Worm (Caenorhabditis elegans) whole organism, young adult: Measurements from ENCODE around the gene Y73B6BL.31.

Experiments
- B0035.1 ChIP-seq: sonication (generic microtip); optimal IDR thresholded peaks from 2 replicates; lab custom pipeline; 2016; ENCODE audit warnings: missing genetic modification characterization, mild to moderate bottlenecking, missing compliant biosample characterization, missing genotype, missing genetic modification reagents
- B0261.1 ChIP-seq: sonication (generic microtip); optimal IDR thresholded peaks from 2 replicates; lab custom pipeline; 2016; ENCODE audit warnings: mild to moderate bottlenecking, missing genetic modification characterization, moderate library complexity, missing compliant biosample characterization
- C06A6.2 ChIP-seq: fragments of 200-800 bp; sonication (Bioruptor generic); conservative IDR thresholded peaks from 2 replicates; pipeline ENCODE4 v1.3.6; 2022; ENCODE audit warnings: missing genetic modification characterization, missing compliant biosample characterization
- D2030.7 ChIP-seq: fragments of 200-800 bp; sonication (Bioruptor generic); IDR thresholded peaks from 2 replicates; pipeline ENCODE4 v1.3.6; 2022; ENCODE audit warnings: missing genetic modification reagents, missing genetic modification characterization, missing compliant biosample characterization
- F33H1.4 ChIP-seq: fragments of 200-800 bp; sonication (Bioruptor generic); IDR thresholded peaks from 2 replicates; pipeline ENCODE4 v1.3.6; 2022; ENCODE audit warnings: missing genetic modification reagents, missing genetic modification characterization, missing compliant biosample characterization
- F49E8.2 ChIP-seq: sonication (generic microtip); optimal IDR thresholded peaks from 3 replicates; lab custom pipeline; 2017; ENCODE audit warnings: missing genetic modification characterization, mild to moderate bottlenecking, missing compliant biosample characterization, antibody characterized with exemption, moderate library complexity; ENCODE audit not compliant: insufficient read depth
- F55B11.4 ChIP-seq: sonication (generic microtip); optimal IDR thresholded peaks from 2 replicates; lab custom pipeline; 2016; ENCODE audit warnings: missing compliant biosample characterization, missing genetic modification characterization, borderline replicate concordance; ENCODE audit not compliant: insufficient read depth
- T07F8.4 ChIP-seq: sonication (generic microtip); optimal IDR thresholded peaks from 2 replicates; lab custom pipeline; 2016; ENCODE audit warnings: mild to moderate bottlenecking, missing genetic modification characterization, moderate library complexity, missing compliant biosample characterization
- Y53F4B.3 ChIP-seq: fragments of 200-800 bp; sonication (Bioruptor generic); IDR thresholded peaks from 2 replicates; pipeline ENCODE4 v1.3.6; 2022; ENCODE audit warnings: missing genetic modification reagents, missing genetic modification characterization, missing compliant biosample characterization
- ZK185.1 ChIP-seq: sonication (generic microtip); optimal IDR thresholded peaks from 2 replicates; lab custom pipeline; 2016; ENCODE audit warnings: mild to moderate bottlenecking, missing genetic modification characterization, missing compliant biosample characterization; ENCODE audit not compliant: poor library complexity, severe bottlenecking
- akir-1 ChIP-seq: fragments of 200-800 bp; sonication (Bioruptor generic); optimal IDR thresholded peaks from 2 replicates; lab custom pipeline; 2018; ENCODE audit warnings: mild to moderate bottlenecking, missing genetic modification characterization, moderate library complexity, missing compliant biosample characterization
- ama-1 ChIP-seq, 3 experiments: fragments of 150-350 bp in 1 of 3; sonication (generic microtip) in 2 of 3; optimal IDR thresholded peaks; 2 replicates each; lab custom pipeline; 2014 to 2018; ENCODE audit warnings: missing biosample characterization in 2 of 3, missing genetic modification characterization in 2 of 3, missing genetic modification reagents in 2 of 3
- attf-6 ChIP-seq: fragments of 200-800 bp; sonication (Bioruptor generic); IDR thresholded peaks from 2 replicates; pipeline ENCODE4 v1.3.6; 2022; ENCODE audit warnings: missing genetic modification reagents, missing genetic modification characterization, missing compliant biosample characterization
- bed-1 ChIP-seq: fragments of 200-800 bp; sonication (Bioruptor generic); IDR thresholded peaks from 2 replicates; pipeline ENCODE4 v1.3.6; 2022; ENCODE audit warnings: missing genetic modification reagents, missing genetic modification characterization, missing compliant biosample characterization
- ceh-27 ChIP-seq: fragments of 200-800 bp; sonication (Bioruptor generic); optimal IDR thresholded peaks from 2 replicates; lab custom pipeline; 2018; ENCODE audit warnings: mild to moderate bottlenecking, missing genetic modification characterization, moderate library complexity, missing compliant biosample characterization
- ceh-91 ChIP-seq: fragments of 200-800 bp; sonication (Bioruptor generic); IDR thresholded peaks from 2 replicates; pipeline ENCODE4 v1.3.6; 2022; ENCODE audit warnings: missing genetic modification reagents, missing genetic modification characterization, missing compliant biosample characterization
- chd-7 ChIP-seq: sonication (generic microtip); optimal IDR thresholded peaks from 2 replicates; lab custom pipeline; 2016; ENCODE audit warnings: mild to moderate bottlenecking, missing genetic modification characterization, moderate library complexity, missing compliant biosample characterization
- dpl-1 ChIP-seq: fragments of 150-350 bp; optimal IDR thresholded peaks from 2 replicates; lab custom pipeline; 2014; ENCODE audit warnings: missing biosample characterization, missing genetic modification reagents, missing genetic modification characterization
- egl-44 ChIP-seq: fragments of 200-800 bp; sonication (Bioruptor generic); IDR thresholded peaks from 2 replicates; pipeline ENCODE4 v1.3.6; 2022; ENCODE audit warnings: missing genetic modification reagents, missing genetic modification characterization, missing compliant biosample characterization
- egrh-3 ChIP-seq: fragments of 200-800 bp; sonication (Bioruptor generic); IDR thresholded peaks from 2 replicates; pipeline ENCODE4 v1.3.6; 2022; ENCODE audit warnings: missing genetic modification reagents, missing genetic modification characterization, missing compliant biosample characterization
- hlh-12 ChIP-seq: sonication (generic microtip); optimal IDR thresholded peaks from 2 replicates; lab custom pipeline; 2016; ENCODE audit warnings: missing genetic modification characterization, missing compliant biosample characterization
- hlh-26 ChIP-seq: fragments of 200-800 bp; sonication (Bioruptor generic); conservative IDR thresholded peaks from 2 replicates; pipeline ENCODE4 v1.3.6; 2022; ENCODE audit warnings: missing genetic modification reagents, missing genetic modification characterization, missing compliant biosample characterization
- lin-35 ChIP-seq, 3 experiments: fragments of 150-350 bp in 2 of 3; sonication (generic microtip) in 1 of 3; optimal IDR thresholded peaks; 2 replicates each; lab custom pipeline; 2014 to 2018; ENCODE audit warnings: missing biosample characterization in 3 of 3, missing genetic modification characterization in 3 of 3, missing genetic modification reagents in 3 of 3
- lin-54 ChIP-seq: fragments of 200-800 bp; sonication (Bioruptor generic); optimal IDR thresholded peaks from 2 replicates; lab custom pipeline; 2018; ENCODE audit warnings: mild to moderate bottlenecking, missing genetic modification characterization, missing compliant biosample characterization
- lsl-1 ChIP-seq: fragments of 200-800 bp; sonication (Bioruptor generic); optimal IDR thresholded peaks from 2 replicates; lab custom pipeline; 2018; ENCODE audit warnings: mild to moderate bottlenecking, missing genetic modification characterization, moderate library complexity, missing compliant biosample characterization
- madf-10 ChIP-seq: sonication (generic microtip); optimal IDR thresholded peaks from 2 replicates; lab custom pipeline; 2016; ENCODE audit warnings: mild to moderate bottlenecking, missing genetic modification characterization, missing compliant biosample characterization
- nfya-1 ChIP-seq: sonication (generic microtip); optimal IDR thresholded peaks from 2 replicates; lab custom pipeline; 2017; ENCODE audit warnings: antibody characterized with exemption, missing compliant biosample characterization, missing genetic modification characterization, borderline replicate concordance; ENCODE audit not compliant: insufficient read depth
- nfyb-1 ChIP-seq: fragments of 200-800 bp; sonication (Bioruptor generic); IDR thresholded peaks from 2 replicates; pipeline ENCODE4 v1.3.6; 2022; ENCODE audit warnings: missing genetic modification reagents, missing genetic modification characterization, missing compliant biosample characterization
- nhr-179 ChIP-seq: sonication (generic microtip); optimal IDR thresholded peaks from 2 replicates; lab custom pipeline; 2016; ENCODE audit warnings: mild to moderate bottlenecking, missing genetic modification characterization, missing compliant biosample characterization
- nhr-27 ChIP-seq: fragments of 200-800 bp; sonication (Bioruptor generic); optimal IDR thresholded peaks from 2 replicates; lab custom pipeline; 2018; ENCODE audit warnings: mild to moderate bottlenecking, missing genetic modification characterization, moderate library complexity, missing compliant biosample characterization
- pbrm-1 ChIP-seq: fragments of 200-800 bp; sonication (Bioruptor generic); IDR thresholded peaks from 2 replicates; pipeline ENCODE4 v1.3.6; 2022; ENCODE audit warnings: missing genetic modification reagents, missing genetic modification characterization, missing compliant biosample characterization
- rcor-1 ChIP-seq: fragments of 200-800 bp; sonication (Bioruptor generic); IDR thresholded peaks from 2 replicates; pipeline ENCODE4 v1.3.6; 2022; ENCODE audit warnings: missing genetic modification reagents, missing genetic modification characterization, missing compliant biosample characterization
- repo-1 ChIP-seq: sonication (generic microtip); optimal IDR thresholded peaks from 2 replicates; lab custom pipeline; 2017; ENCODE audit warnings: mild to moderate bottlenecking, missing genetic modification characterization, missing compliant biosample characterization
- sdz-38 ChIP-seq: sonication (generic microtip); optimal IDR thresholded peaks from 2 replicates; lab custom pipeline; 2016; ENCODE audit warnings: missing genotype, missing genetic modification characterization, missing compliant biosample characterization
- sea-2 ChIP-seq: fragments of 200-800 bp; sonication (Bioruptor generic); IDR thresholded peaks from 2 replicates; pipeline ENCODE4 v1.3.6; 2022; ENCODE audit warnings: missing genetic modification characterization, missing compliant biosample characterization
- tbx-9 ChIP-seq: sonication (generic microtip); optimal IDR thresholded peaks from 2 replicates; lab custom pipeline; 2016; ENCODE audit warnings: borderline replicate concordance, missing genetic modification characterization, inconsistent platforms, missing compliant biosample characterization
- tlf-1 ChIP-seq: fragments of 200-800 bp; sonication (Bioruptor generic); optimal IDR thresholded peaks from 2 replicates; lab custom pipeline; 2018; ENCODE audit warnings: mild to moderate bottlenecking, missing genetic modification characterization, missing compliant biosample characterization
- unc-130 ChIP-seq: sonication (generic microtip); optimal IDR thresholded peaks from 2 replicates; lab custom pipeline; 2016; ENCODE audit warnings: missing genetic modification reagents, missing genetic modification characterization, missing compliant biosample characterization
- xnd-1 ChIP-seq: sonication (generic microtip); optimal IDR thresholded peaks from 2 replicates; lab custom pipeline; 2016; ENCODE audit warnings: missing genotype, missing genetic modification reagents, missing genetic modification characterization, missing compliant biosample characterization
- zfh-2 ChIP-seq: fragments of 200-800 bp; sonication (Bioruptor generic); conservative IDR thresholded peaks from 2 replicates; pipeline ENCODE4 v1.3.6; 2022; ENCODE audit warnings: missing genetic modification reagents, missing genetic modification characterization, missing compliant biosample characterization
- zim-3 ChIP-seq: sonication (generic microtip); optimal IDR thresholded peaks from 2 replicates; lab custom pipeline; 2017; ENCODE audit warnings: mild to moderate bottlenecking, missing genetic modification characterization, moderate library complexity, missing compliant biosample characterization
- ztf-18 ChIP-seq: sonication (generic microtip); optimal IDR thresholded peaks from 2 replicates; lab custom pipeline; 2016; ENCODE audit warnings: missing genotype, mild to moderate bottlenecking, missing genetic modification characterization, missing compliant biosample characterization
- ztf-22 ChIP-seq: fragments of 200-800 bp; sonication (Bioruptor generic); optimal IDR thresholded peaks from 2 replicates; lab custom pipeline; 2018; ENCODE audit warnings: mild to moderate bottlenecking, missing genetic modification characterization, moderate library complexity, missing compliant biosample characterization
- ztf-25 ChIP-seq: fragments of 200-800 bp; sonication (Bioruptor generic); IDR thresholded peaks from 2 replicates; pipeline ENCODE4 v1.3.6; 2022; ENCODE audit warnings: missing genetic modification reagents, missing genetic modification characterization, missing compliant biosample characterization
- ztf-3 ChIP-seq: fragments of 200-800 bp; sonication (Bioruptor generic); optimal IDR thresholded peaks from 2 replicates; lab custom pipeline; 2018; ENCODE audit warnings: mild to moderate bottlenecking, missing genetic modification characterization, missing compliant biosample characterization
- ztf-6 ChIP-seq: fragments of 200-800 bp; sonication (Bioruptor generic); IDR thresholded peaks from 2 replicates; pipeline ENCODE4 v1.3.6; 2022; ENCODE audit warnings: missing genetic modification reagents, missing genetic modification characterization, missing compliant biosample characterization

The Y73B6BL.31 gene

ce11 chrIV:6421183-6421635, 20.5 kb upstream of the Y73B6BL.31 start, which contains the start of gene puf-11 (continued):
- no peak for TF ChIP-seq repo-1 (tag; lab: Kevin White, UChicago)
- TF ChIP-seq unc-130 (GFP tag; lab: Kevin White, UChicago), result peak; percentile 79
- no peak for TF ChIP-seq ztf-18 (tag; lab: Kevin White, UChicago)
- no peak for TF ChIP-seq egrh-3 (GFP tag; lab: Robert Waterston, UW)
- no peak for TF ChIP-seq madf-10 (tag; lab: Kevin White, UChicago)
- no peak for TF ChIP-seq akir-1 (GFP tag; lab: Kevin White, UChicago)
- no peak for TF ChIP-seq sdz-38 (tag; lab: Kevin White, UChicago)
- peak; percentile 82 for TF ChIP-seq rcor-1 (GFP tag; lab: Robert Waterston, UW)
- TF ChIP-seq xnd-1 (tag; lab: Kevin White, UChicago), result peak; percentile 99
- TF ChIP-seq sea-2, result no peak
- no peak for TF ChIP-seq nhr-179
- TF ChIP-seq ceh-91, result peak; percentile 96
- TF ChIP-seq B0035.1 (tag; lab: Kevin White, UChicago), result no peak
- TF ChIP-seq attf-6 (GFP tag; lab: Robert Waterston, UW), result peak; percentile 79; the same call in 1 of the 2 replicates
- TF ChIP-seq zfh-2 (GFP tag; lab: Robert Waterston, UW), result no peak
- no peak for TF ChIP-seq ama-1 (optimal IDR thresholded peaks at IDR 0.05; lab: Kevin White, UChicago)
- TF ChIP-seq ama-1 (GFP tag; optimal IDR thresholded peaks at IDR 0.05; lab: Kevin White, UChicago), result no peak
- TF ChIP-seq D2030.7, result peak; percentile 94
- TF ChIP-seq F49E8.2 (tag; lab: Kevin White, UChicago), result peak; percentile 73
- TF ChIP-seq tlf-1 (GFP tag; lab: Kevin White, UChicago), result peak; percentile 86
- TF ChIP-seq F55B11.4 (tag; lab: Kevin White, UChicago), result no peak
- no peak for TF ChIP-seq Y53F4B.3
- TF ChIP-seq bed-1 (GFP tag; lab: Robert Waterston, UW), result no peak
- TF ChIP-seq ztf-6, result no peak
- TF ChIP-seq F33H1.4 (GFP tag; lab: Robert Waterston, UW), result peak; percentile 98
- no peak for TF ChIP-seq ztf-3 (GFP tag; lab: Kevin White, UChicago)
- peak; percentile 84 for TF ChIP-seq lin-54
- no peak for TF ChIP-seq C06A6.2
- no peak for TF ChIP-seq ztf-25 (GFP tag; lab: Robert Waterston, UW)
- no peak for TF ChIP-seq hlh-12
- no peak for TF ChIP-seq hlh-26 (GFP tag; lab: Robert Waterston, UW)
- no peak for TF ChIP-seq zim-3 (tag; lab: Kevin White, UChicago)
- no peak for TF ChIP-seq ztf-22 (GFP tag; lab: Kevin White, UChicago)
- no peak for TF ChIP-seq ZK185.1
- no peak for TF ChIP-seq nfyb-1
- TF ChIP-seq lsl-1 (GFP tag; lab: Kevin White, UChicago), result peak; percentile 98
- TF ChIP-seq T07F8.4 (tag; lab: Kevin White, UChicago), result no peak
- 0 out of 2 replicates have a peak, but pooled peaks have one; percentile 37 for TF ChIP-seq pbrm-1
- TF ChIP-seq egl-44 (GFP tag; lab: Robert Waterston, UW), result no peak
- peak in 1 of 3 experiments; percentile 48 for TF ChIP-seq lin-35 (GFP tag; optimal IDR thresholded peaks at IDR 0.05; lab: Kevin White, UChicago)
- no peak for TF ChIP-seq chd-7 (tag; lab: Kevin White, UChicago)
- no peak for TF ChIP-seq B0261.1 (tag; lab: Kevin White, UChicago)
- no peak for TF ChIP-seq nfya-1 (tag; lab: Kevin White, UChicago)
- no peak for TF ChIP-seq nhr-27 (tag; lab: Kevin White, UChicago)
- TF ChIP-seq dpl-1 (GFP tag; lab: Kevin White, UChicago), result peak; percentile 91
- TF ChIP-seq tbx-9 (tag; lab: Kevin White, UChicago), result no peak
- no peak for TF ChIP-seq ceh-27 (GFP tag; lab: Kevin White, UChicago)
